Fruit fly (Drosophila melanogaster) whole organism, pupa: Measurements from ENCODE around the gene ush.

ENCODE experiments used
- CG12605 ChIP-seq: fragments of 200-800 bp; sonication (Bioruptor generic); IDR thresholded peaks from 2 replicates; pipeline ENCODE4 v1.3.6; 2022; ENCODE audit warnings: missing biosample characterization, missing genetic modification characterization
- CG17806 ChIP-seq: fragments of 200-800 bp; sonication (Bioruptor generic); optimal IDR thresholded peaks from 2 replicates; lab custom pipeline; 2018; ENCODE audit warnings: missing biosample characterization, mild to moderate bottlenecking, missing genetic modification characterization, moderate library complexity
- CG4496 ChIP-seq: fragments of 200-800 bp; sonication (Bioruptor generic); IDR thresholded peaks from 3 replicates; pipeline ENCODE4 v1.3.6; 2022; ENCODE audit warnings: missing biosample characterization, missing genetic modification characterization
- CG8301 ChIP-seq: fragments of 200-800 bp; sonication (Bioruptor generic); optimal IDR thresholded peaks from 2 replicates; lab custom pipeline; 2018; ENCODE audit warnings: missing biosample characterization, mild to moderate bottlenecking, missing genetic modification characterization
- rn ChIP-seq: fragments of 200-800 bp; sonication (Bioruptor generic); IDR thresholded peaks from 2 replicates; pipeline ENCODE4 v1.3.6; 2022; ENCODE audit warnings: missing biosample characterization, missing genetic modification characterization

dm6 chr2L:520331-521000 is 44.4 kb downstream of the ush start:
- TF ChIP-seq CG17806 (tag; lab: Kevin White, UChicago) (peak; percentile 25), CG8301 (tag; lab: Kevin White, UChicago) (no peak), CG4496 (GFP tag; lab: Robert Waterston, UW) (no peak), rn (no peak), CG12605 (GFP tag; lab: Robert Waterston, UW) (no peak)
